Worm (Caenorhabditis elegans) whole organism, L4 larva: ENCODE measurements around the gene gei-18.
A peak's percentile ranks its signal among the peaks of the same experiment; 100 is the strongest.

Experiments used
- F49E8.2 ChIP-seq: sonication (generic microtip); optimal IDR thresholded peaks from 2 replicates; lab custom pipeline; 2016; ENCODE audit warnings: missing compliant biosample characterization, mild to moderate bottlenecking, missing genetic modification characterization, borderline replicate concordance
- T26A8.4 ChIP-seq: fragments of 200-800 bp; sonication (Bioruptor generic); IDR thresholded peaks from 2 replicates; pipeline ENCODE4 v1.3.6; 2022; ENCODE audit warnings: missing genetic modification characterization, missing compliant biosample characterization
- Y48G9A.11 ChIP-seq: fragments of 200-800 bp; sonication (Bioruptor generic); IDR thresholded peaks from 2 replicates; pipeline ENCODE4 v1.3.6; 2022; ENCODE audit warnings: missing genetic modification reagents, missing genetic modification characterization, missing compliant biosample characterization
- Y5F2A.4 ChIP-seq: fragments of 200-800 bp; sonication (Bioruptor generic); optimal IDR thresholded peaks from 2 replicates; lab custom pipeline; 2018; ENCODE audit warnings: mild to moderate bottlenecking, missing genetic modification characterization, missing compliant biosample characterization
- aha-1 ChIP-seq: fragments of 150-350 bp; peaks from one replicate; lab custom pipeline; 2014; ENCODE audit warnings: missing biosample characterization, missing genetic modification characterization
- ama-1 ChIP-seq: fragments of 150-350 bp; optimal IDR thresholded peaks from 2 replicates; lab custom pipeline; 2014; ENCODE audit warnings: inconsistent platforms, mixed read lengths
- arid-1 ChIP-seq: fragments of 200-800 bp; sonication (Bioruptor generic); conservative IDR thresholded peaks from 2 replicates; pipeline ENCODE4 v1.3.6; 2022; ENCODE audit warnings: missing genetic modification reagents, missing genetic modification characterization, missing compliant biosample characterization
- ceh-32 ChIP-seq: sonication (generic microtip); optimal IDR thresholded peaks from 2 replicates; lab custom pipeline; 2016; ENCODE audit warnings: mild to moderate bottlenecking, missing genetic modification characterization, missing compliant biosample characterization; ENCODE audit not compliant: poor library complexity
- ceh-82 ChIP-seq: sonication (generic microtip); optimal IDR thresholded peaks from 2 replicates; lab custom pipeline; 2017; ENCODE audit warnings: missing biosample characterization, missing genetic modification characterization
- daf-8 ChIP-seq: fragments of 200-800 bp; sonication (Bioruptor generic); IDR thresholded peaks from 2 replicates; pipeline ENCODE4 v1.3.6; 2022; ENCODE audit warnings: missing genetic modification characterization, missing compliant biosample characterization
- dmd-6 ChIP-seq: fragments of 200-800 bp; sonication (Bioruptor generic); IDR thresholded peaks from 2 replicates; pipeline ENCODE4 v1.3.6; 2022; ENCODE audit warnings: missing genetic modification reagents, missing genetic modification characterization, missing compliant biosample characterization
- dmd-8 ChIP-seq: fragments of 200-800 bp; sonication (Bioruptor generic); IDR thresholded peaks from 2 replicates; pipeline ENCODE4 v1.3.6; 2022; ENCODE audit warnings: missing genetic modification characterization, missing compliant biosample characterization
- dpl-1 ChIP-seq: fragments of 150-350 bp; optimal IDR thresholded peaks from 2 replicates; lab custom pipeline; 2014; ENCODE audit warnings: missing biosample characterization, missing genetic modification reagents, missing genetic modification characterization
- duxl-1 ChIP-seq: sonication (generic microtip); optimal IDR thresholded peaks from 2 replicates; lab custom pipeline; 2016; ENCODE audit warnings: mild to moderate bottlenecking, missing genetic modification characterization, moderate library complexity, missing compliant biosample characterization; ENCODE audit not compliant: poor library complexity
- egl-27 ChIP-seq: sonication (generic microtip); optimal IDR thresholded peaks from 3 replicates; lab custom pipeline; 2017; ENCODE audit warnings: missing biosample characterization, missing genetic modification reagents, missing genetic modification characterization
- fkh-10 ChIP-seq: fragments of 150-350 bp; optimal IDR thresholded peaks from 2 replicates; lab custom pipeline; 2014; ENCODE audit warnings: missing biosample characterization, missing genetic modification reagents, missing genetic modification characterization
- hmg-1.1 ChIP-seq: fragments of 200-800 bp; sonication (Bioruptor generic); IDR thresholded peaks from 2 replicates; pipeline ENCODE4 v1.3.6; 2022; ENCODE audit warnings: missing genetic modification reagents, missing genetic modification characterization, missing compliant biosample characterization
- jun-1 ChIP-seq: fragments of 150-350 bp; optimal IDR thresholded peaks from 2 replicates; lab custom pipeline; 2014; ENCODE audit warnings: missing biosample characterization, missing genetic modification reagents, missing genetic modification characterization
- lim-7 ChIP-seq: fragments of 200-800 bp; sonication (Bioruptor generic); IDR thresholded peaks from 2 replicates; pipeline ENCODE4 v1.3.6; 2022; ENCODE audit warnings: missing genetic modification characterization, missing compliant biosample characterization
- lin-1 ChIP-seq: fragments of 200-800 bp; sonication (Bioruptor generic); IDR thresholded peaks from 2 replicates; pipeline ENCODE4 v1.3.6; 2022; ENCODE audit warnings: missing genetic modification reagents, missing genetic modification characterization, missing compliant biosample characterization
- lin-29 ChIP-seq: fragments of 200-800 bp; sonication (Bioruptor generic); IDR thresholded peaks from 2 replicates; pipeline ENCODE4 v1.3.6; 2022; ENCODE audit warnings: missing genetic modification reagents, missing genetic modification characterization, missing compliant biosample characterization
- lsy-2 ChIP-seq, 2 experiments: fragments of 150-350 bp in 1 of 2; sonication (generic microtip) in 1 of 2; optimal IDR thresholded peaks; 2 replicates each; lab custom pipeline; 2014 to 2017; ENCODE audit warnings: missing biosample characterization in 2 of 2, missing genetic modification characterization in 2 of 2
- madf-9 ChIP-seq: fragments of 200-800 bp; sonication (Bioruptor generic); conservative IDR thresholded peaks from 2 replicates; pipeline ENCODE4 v1.3.6; 2022; ENCODE audit warnings: missing genetic modification reagents, missing genetic modification characterization, missing compliant biosample characterization
- mdt-29 ChIP-seq: fragments of 200-800 bp; sonication (Bioruptor generic); IDR thresholded peaks from 2 replicates; pipeline ENCODE4 v1.3.6; 2022; ENCODE audit warnings: missing genetic modification reagents, missing genetic modification characterization, missing compliant biosample characterization
- mxl-2 ChIP-seq: fragments of 200-800 bp; sonication (Bioruptor generic); conservative IDR thresholded peaks from 2 replicates; pipeline ENCODE4 v1.3.6; 2022; ENCODE audit warnings: missing genetic modification reagents, missing genetic modification characterization, missing compliant biosample characterization
- mxl-3 ChIP-seq: fragments of 200-800 bp; sonication (Bioruptor generic); optimal IDR thresholded peaks from 2 replicates; lab custom pipeline; 2018; ENCODE audit warnings: mild to moderate bottlenecking, missing genetic modification characterization, missing compliant biosample characterization
- nhr-10 ChIP-seq: fragments of 150-350 bp; optimal IDR thresholded peaks from 2 replicates; lab custom pipeline; 2014; ENCODE audit warnings: missing biosample characterization, missing genetic modification characterization
- nhr-237 ChIP-seq: sonication (generic microtip); optimal IDR thresholded peaks from 2 replicates; lab custom pipeline; 2017; ENCODE audit warnings: missing biosample characterization, missing genetic modification characterization
- nhr-41 ChIP-seq: fragments of 200-800 bp; sonication (Bioruptor generic); IDR thresholded peaks from 2 replicates; pipeline ENCODE4 v1.3.6; 2022; ENCODE audit warnings: missing genetic modification reagents, missing genetic modification characterization, missing compliant biosample characterization
- nhr-48 ChIP-seq: sonication (generic microtip); optimal IDR thresholded peaks from 2 replicates; lab custom pipeline; 2016; ENCODE audit warnings: mild to moderate bottlenecking, missing genetic modification characterization, missing compliant biosample characterization
- nhr-77 ChIP-seq: fragments of 150-350 bp; optimal IDR thresholded peaks from 2 replicates; lab custom pipeline; 2014; ENCODE audit warnings: missing biosample characterization, missing genetic modification characterization
- pha-4 ChIP-seq, 2 experiments: fragments of 150-350 bp in 1 of 2; fragments of 200-800 bp in 1 of 2; sonication (Bioruptor generic) in 1 of 2; IDR thresholded peaks in 1 of 2; optimal IDR thresholded peaks in 1 of 2; 2 replicates each; pipeline versions ENCODE4 v1.3.6 to Lab custom; 2014 to 2022; ENCODE audit warnings: missing genetic modification characterization in 2 of 2, missing genetic modification reagents in 2 of 2, missing biosample characterization in 1 of 2, missing compliant biosample characterization in 1 of 2
- php-3 ChIP-seq: fragments of 200-800 bp; sonication (Bioruptor generic); IDR thresholded peaks from 2 replicates; pipeline ENCODE4 v1.3.6; 2022; ENCODE audit warnings: missing genetic modification reagents, missing genetic modification characterization, missing compliant biosample characterization
- pqm-1 ChIP-seq: sonication (generic microtip); optimal IDR thresholded peaks from 2 replicates; lab custom pipeline; 2017; ENCODE audit warnings: missing biosample characterization, missing genetic modification characterization
- saeg-2 ChIP-seq: fragments of 200-800 bp; sonication (Bioruptor generic); IDR thresholded peaks from 2 replicates; pipeline ENCODE4 v1.3.6; 2022; ENCODE audit warnings: missing genetic modification reagents, missing genetic modification characterization, missing compliant biosample characterization
- sdz-12 ChIP-seq: fragments of 200-800 bp; sonication (Bioruptor generic); optimal IDR thresholded peaks from 2 replicates; lab custom pipeline; 2018; ENCODE audit warnings: mild to moderate bottlenecking, missing genetic modification characterization, missing compliant biosample characterization
- set-16 ChIP-seq: fragments of 200-800 bp; sonication (Bioruptor generic); IDR thresholded peaks from 2 replicates; pipeline ENCODE4 v1.3.6; 2022; ENCODE audit warnings: missing genetic modification reagents, missing genetic modification characterization, missing compliant biosample characterization
- skn-1 ChIP-seq: fragments of 150-350 bp; optimal IDR thresholded peaks from 2 replicates; lab custom pipeline; 2014; ENCODE audit warnings: missing biosample characterization, missing genetic modification characterization
- snpc-4 ChIP-seq: fragments of 150-350 bp; optimal IDR thresholded peaks from 2 replicates; lab custom pipeline; 2014; ENCODE audit warnings: missing biosample characterization, missing genetic modification characterization
- spr-3 ChIP-seq: fragments of 200-800 bp; sonication (Bioruptor generic); optimal IDR thresholded peaks from 2 replicates; lab custom pipeline; 2018; ENCODE audit warnings: mild to moderate bottlenecking, missing genetic modification characterization, missing compliant biosample characterization
- tag-97 ChIP-seq: fragments of 200-800 bp; sonication (Bioruptor generic); IDR thresholded peaks from 2 replicates; pipeline ENCODE4 v1.3.6; 2022; ENCODE audit warnings: missing genetic modification characterization, missing compliant biosample characterization
- tra-1 ChIP-seq: fragments of 200-800 bp; sonication (Bioruptor generic); IDR thresholded peaks from 2 replicates; pipeline ENCODE4 v1.3.6; 2022; ENCODE audit warnings: missing genetic modification reagents, missing genetic modification characterization, missing compliant biosample characterization
- unc-62 ChIP-seq, 3 experiments: fragments of 150-350 bp in 1 of 3; sonication (generic microtip); optimal IDR thresholded peaks in 2 of 3; peaks in 1 of 3; 1 replicate in 1 of 3; 2 replicates in 2 of 3; lab custom pipeline; 2014 to 2017; ENCODE audit warnings: missing biosample characterization in 3 of 3, missing genetic modification characterization in 3 of 3, missing genetic modification reagents in 3 of 3, missing genotype in 1 of 3
- zag-1 ChIP-seq: fragments of 150-350 bp; optimal IDR thresholded peaks from 2 replicates; lab custom pipeline; 2014; ENCODE audit warnings: missing biosample characterization, missing genetic modification characterization
- zip-11 ChIP-seq: fragments of 200-800 bp; sonication (Bioruptor generic); IDR thresholded peaks from 2 replicates; pipeline ENCODE4 v1.3.6; 2022; ENCODE audit warnings: missing genetic modification characterization, missing compliant biosample characterization
- ztf-7 ChIP-seq: fragments of 150-350 bp; optimal IDR thresholded peaks from 2 replicates; lab custom pipeline; 2014; ENCODE audit warnings: missing biosample characterization, missing genetic modification characterization

Gene gei-18

ce11 chrIV:13982425-13982824 is at the start of gene gei-18:
Gene gei-18 (minus strand): TSS chrIV:13982525.
- no peak for TF ChIP-seq pqm-1 (tag; lab: Kevin White, UChicago)
- no peak for TF ChIP-seq zip-11 (GFP tag; lab: Robert Waterston, UW)

ce11 chrIV:14019883-14020282 is 37.6 kb upstream of the gei-18 start, which contains the start of the genes irld-56 and irld-55:
Gene irld-56 (minus strand): TSS chrIV:14019983.
Gene irld-55 (plus strand): TSS chrIV:14020198.
- TF ChIP-seq arid-1 (GFP tag; lab: Robert Waterston, UW): no peak
- TF ChIP-seq jun-1 (tag; lab: Kevin White, UChicago): no peak
- no peak for TF ChIP-seq madf-9 (GFP tag; lab: Robert Waterston, UW)
- TF ChIP-seq saeg-2 (GFP tag; lab: Robert Waterston, UW): no peak
- no peak for TF ChIP-seq set-16

- TF ChIP-seq aha-1 (peak; percentile 22), snpc-4 (no peak), daf-8 (GFP tag; lab: Robert Waterston, UW) (no peak)
Observed at ce11 chrIV:14015844-14016243, 33.5 kb upstream of the gei-18 start, which contains the start of gene srw-63. Gene srw-63 (minus strand): TSS chrIV:14015944.

- TF ChIP-seq Y48G9A.11 (GFP tag; lab: Robert Waterston, UW): no peak
- TF ChIP-seq lin-1: no peak
- TF ChIP-seq php-3 (GFP tag; lab: Robert Waterston, UW): no peak
- TF ChIP-seq aha-1: peak; percentile 69
- peak; percentile 76 for TF ChIP-seq ztf-7 (tag; lab: Kevin White, UChicago)
- no peak for TF ChIP-seq lin-29 (GFP tag; lab: Robert Waterston, UW)
- no peak for TF ChIP-seq nhr-77
- no peak for TF ChIP-seq ama-1 (lab: Kevin White, UChicago)
- TF ChIP-seq mxl-2 (GFP tag; lab: Robert Waterston, UW): no peak
- no peak for TF ChIP-seq nhr-10 (tag; lab: Kevin White, UChicago)
- no peak for TF ChIP-seq unc-62 (GFP tag; optimal IDR thresholded peaks at IDR 0.05 in 1 of 2; lab: Kevin White, UChicago)
- TF ChIP-seq unc-62 (tag; optimal IDR thresholded peaks at IDR 0.05; lab: Kevin White, UChicago): no peak
- peak; percentile 50 for TF ChIP-seq F49E8.2 (tag; lab: Kevin White, UChicago)
- TF ChIP-seq duxl-1 (tag; lab: Kevin White, UChicago): no peak
- TF ChIP-seq nhr-48 (tag; lab: Kevin White, UChicago): peak; percentile 37
- no peak for TF ChIP-seq ceh-82 (tag; lab: Kevin White, UChicago)
- TF ChIP-seq skn-1 (tag; lab: Kevin White, UChicago): no peak
- TF ChIP-seq zag-1 (tag; lab: Kevin White, UChicago): no peak
- TF ChIP-seq lsy-2 (tag; optimal IDR thresholded peaks at IDR 0.05; lab: Kevin White, UChicago): no peak
- peak; percentile 32 for TF ChIP-seq sdz-12
- TF ChIP-seq nhr-41 (GFP tag; lab: Robert Waterston, UW): no peak
- peak; percentile 66; the same call in 1 of the 2 replicates for TF ChIP-seq mdt-29 (GFP tag; lab: Robert Waterston, UW)
- no peak; the same call in none of the 2 replicates for TF ChIP-seq hmg-1.1 (GFP tag; lab: Robert Waterston, UW)
- no peak for TF ChIP-seq dpl-1 (GFP tag; lab: Kevin White, UChicago)
- TF ChIP-seq mxl-3 (GFP tag; lab: Kevin White, UChicago): no peak
- TF ChIP-seq tag-97 (GFP tag; lab: Robert Waterston, UW): no peak
- peak; percentile 64; the same call in 1 of the 2 replicates for TF ChIP-seq lim-7 (GFP tag; lab: Robert Waterston, UW)
- TF ChIP-seq nhr-237: no peak
- TF ChIP-seq tra-1 (GFP tag; lab: Robert Waterston, UW): no peak
- no peak for TF ChIP-seq ceh-32 (tag; lab: Kevin White, UChicago)
- no peak for TF ChIP-seq dmd-6 (GFP tag; lab: Robert Waterston, UW)
- TF ChIP-seq pha-4 (GFP tag; IDR thresholded peaks at IDR 0.05; lab: Robert Waterston, UW): peak; percentile 59; the same call in 1 of the 2 replicates
- no peak for TF ChIP-seq pha-4 (tag; optimal IDR thresholded peaks at IDR 0.05; lab: Kevin White, UChicago)
- no peak for TF ChIP-seq T26A8.4 (GFP tag; lab: Robert Waterston, UW)
- TF ChIP-seq fkh-10 (GFP tag; lab: Kevin White, UChicago): no peak
- TF ChIP-seq egl-27 (tag; lab: Kevin White, UChicago): no peak
- TF ChIP-seq spr-3 (GFP tag; lab: Kevin White, UChicago): no peak
- peak; percentile 8 for TF ChIP-seq Y5F2A.4 (GFP tag; lab: Kevin White, UChicago)
- TF ChIP-seq dmd-8 (GFP tag; lab: Robert Waterston, UW): no peak
Observed at ce11 chrIV:14013692-14014091, 31.4 kb upstream of the gei-18 start.
